Fruit fly (Drosophila melanogaster): Measurements from ENCODE around the gene Ugt302K1.

Ugt302K1 gene

dm6 chr3R:11200885-11201421 lies 47.3 kb upstream of the Ugt302K1 start (continued):
- TF ChIP-seq pb (GFP tag; optimal IDR thresholded peaks at IDR 0.05) (no peak), tgo (GFP tag; IDR thresholded peaks at IDR 0.05) (peak; percentile 61; the same call in 2 of the 3 replicates), CG10431 (GFP tag; optimal IDR thresholded peaks at IDR 0.05) (no peak), Sry-δ (GFP tag; optimal IDR thresholded peaks at IDR 0.05) (no peak), gt (GFP tag; IDR thresholded peaks at IDR 0.05) (no peak), Asciz (GFP tag; optimal IDR thresholded peaks at IDR 0.05) (peak; percentile 32), CG7963 (GFP tag; IDR thresholded peaks at IDR 0.05; ENCODE audit: partially characterized antibody) (no peak), pzg (GFP tag; optimal IDR thresholded peaks at IDR 0.05) (no peak), CG9817 (tag; optimal IDR thresholded peaks at IDR 0.05) (peak; percentile 34), CG8281 (tag; optimal IDR thresholded peaks at IDR 0.05) (peak; percentile 2), zfh2 (GFP tag; optimal IDR thresholded peaks at IDR 0.05) (peak; percentile 28), CG6813 (GFP tag; optimal IDR thresholded peaks at IDR 0.05) (peak; percentile 35), CG14441 (GFP tag; IDR thresholded peaks at IDR 0.05) (peak; percentile 75), CG16779 (GFP tag; IDR thresholded peaks at IDR 0.05) (no peak), wek (GFP tag; optimal IDR thresholded peaks at IDR 0.05) (no peak), CG10959 (GFP tag; IDR thresholded peaks at IDR 0.05) (no peak), Doc2 (GFP tag; IDR thresholded peaks at IDR 0.05) (no peak), CG18764 (GFP tag; optimal IDR thresholded peaks at IDR 0.05) (no peak), CG17912 (GFP tag; optimal IDR thresholded peaks at IDR 0.05) (no peak), Dip2 (GFP tag; IDR thresholded peaks at IDR 0.05) (no peak), CG16863 (GFP tag; optimal IDR thresholded peaks at IDR 0.05) (no peak), Lim3 (GFP tag; IDR thresholded peaks at IDR 0.05) (no peak), ftz-f1 (GFP tag; optimal IDR thresholded peaks at IDR 0.05) (no peak), CG1602 (GFP tag; optimal IDR thresholded peaks at IDR 0.05) (peak; percentile 9), br (optimal IDR thresholded peaks at IDR 0.05) (no peak), CG4820 (GFP tag; optimal IDR thresholded peaks at IDR 0.05) (peak; percentile 28), CrebB (tag; optimal IDR thresholded peaks at IDR 0.05) (peak; percentile 29), lilli (GFP tag; optimal IDR thresholded peaks at IDR 0.05) (peak; percentile 51), CG11398 (GFP tag; optimal IDR thresholded peaks at IDR 0.05) (no peak), pros (GFP tag; optimal IDR thresholded peaks at IDR 0.05) (no peak), ind (GFP tag; optimal IDR thresholded peaks at IDR 0.05) (peak; percentile 61), CG9609 (GFP tag; optimal IDR thresholded peaks at IDR 0.05) (no peak), CG7372 (GFP tag; IDR thresholded peaks at IDR 0.05) (no peak), CG42726 (GFP tag; IDR thresholded peaks at IDR 0.05; ENCODE audit: partially characterized antibody) (no peak), CG34376 (GFP tag; optimal IDR thresholded peaks at IDR 0.05) (peak; percentile 49), Pdp1 (GFP tag; optimal IDR thresholded peaks at IDR 0.05) (peak in 1 of 2 experiments; percentile 66), CG15601 (tag; optimal IDR thresholded peaks at IDR 0.05) (no peak), CG4328 (GFP tag; optimal IDR thresholded peaks at IDR 0.05) (no peak), Ssrp (tag; optimal IDR thresholded peaks at IDR 0.05) (peak; percentile 27), H15 (GFP tag; IDR thresholded peaks at IDR 0.05) (peak; percentile 55; the same call in 2 of the 3 replicates), slbo (GFP tag; IDR thresholded peaks at IDR 0.05) (peak; percentile 76), HHEX (GFP tag; optimal IDR thresholded peaks at IDR 0.05) (peak; percentile 62), gro (GFP tag; optimal IDR thresholded peaks at IDR 0.05) (no peak), Max (GFP tag; optimal IDR thresholded peaks at IDR 0.05) (peak; percentile 56), odd (GFP tag; optimal IDR thresholded peaks at IDR 0.05) (peak; percentile 43), E2f1 (GFP tag; IDR thresholded peaks at IDR 0.05) (peak; percentile 56), danr (GFP tag; IDR thresholded peaks at IDR 0.05) (no peak), btn (GFP tag; optimal IDR thresholded peaks at IDR 0.05) (no peak), chinmo (GFP tag; IDR thresholded peaks at IDR 0.05; ENCODE audit: partially characterized antibody) (peak; percentile 61; the same call in 1 of the 4 replicates), unpg (GFP tag; optimal IDR thresholded peaks at IDR 0.05) (peak; percentile 58), fd3F (GFP tag; optimal IDR thresholded peaks at IDR 0.05) (peak; percentile 15)
